Worm (Caenorhabditis elegans): ENCODE measurements around the gene K05F1.1.

The K05F1.1 gene

DNA sequence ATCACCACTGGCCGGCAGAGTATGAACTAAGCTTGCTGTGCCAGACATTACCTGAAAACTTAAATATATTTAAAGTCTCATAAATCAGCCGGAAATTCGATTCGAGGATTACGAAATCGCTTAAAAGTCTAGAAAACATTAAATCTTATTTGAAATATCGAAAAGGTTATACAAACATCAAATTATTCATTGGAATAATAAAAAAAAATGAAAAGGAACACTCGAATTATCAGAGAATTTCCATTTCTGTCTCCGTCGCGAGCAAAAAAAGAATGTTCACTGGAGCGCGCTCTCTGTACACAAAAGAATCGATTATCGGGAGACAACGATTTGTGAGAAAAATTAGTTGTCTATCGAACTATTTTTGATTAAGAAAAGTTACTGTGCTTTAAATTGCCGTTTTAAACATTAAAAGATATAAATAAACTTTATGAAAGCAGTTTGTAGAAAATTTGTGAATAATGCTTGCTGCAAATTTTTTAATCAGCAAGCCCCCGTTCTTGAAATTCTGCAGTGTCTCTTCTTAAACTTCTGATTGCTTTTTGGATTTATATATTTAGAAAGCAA is 35.1 kb downstream of the K05F1.1 start, which contains the start of gene fzo-1:
TSS of gene fzo-1 (minus strand) at position 51 of the 567 bp plus-strand sequence.
- TF ChIP-seq nhr-25 (tag; optimal IDR thresholded peaks at IDR 0.05) = no peak
- no peak for TF ChIP-seq egl-27 (tag; optimal IDR thresholded peaks at IDR 0.05)
- peak in 1 of 2 experiments; percentile 68 for TF ChIP-seq lsy-2 (tag; optimal IDR thresholded peaks at IDR 0.05)
- peak; percentile 3 for TF ChIP-seq nhr-129 (tag; optimal IDR thresholded peaks at IDR 0.05)
- no peak for TF ChIP-seq mdl-1 (tag; optimal IDR thresholded peaks at IDR 0.05)
- peak; percentile 81 for TF ChIP-seq C34F6.9 (tag; optimal IDR thresholded peaks at IDR 0.05)
- no peak for TF ChIP-seq nhr-12 (tag; optimal IDR thresholded peaks at IDR 0.05)
- TF ChIP-seq F13H6.1 (tag; optimal IDR thresholded peaks at IDR 0.05) = peak; percentile 21
- no peak for TF ChIP-seq ceh-82 (tag; optimal IDR thresholded peaks at IDR 0.05)
- TF ChIP-seq lin-39 (tag; optimal IDR thresholded peaks at IDR 0.05) = no peak
- TF ChIP-seq sma-3 (GFP tag; optimal IDR thresholded peaks at IDR 0.05) = peak; percentile 65
- TF ChIP-seq elt-1 (tag; optimal IDR thresholded peaks at IDR 0.05) = no peak
- no peak for TF ChIP-seq lin-11 (tag; optimal IDR thresholded peaks at IDR 0.05)
- TF ChIP-seq ZK546.5 (tag; optimal IDR thresholded peaks at IDR 0.05) = no peak
- TF ChIP-seq dmd-4 (tag; optimal IDR thresholded peaks at IDR 0.05) = no peak
- TF ChIP-seq mab-5 (tag; optimal IDR thresholded peaks at IDR 0.05) = no peak
- TF ChIP-seq nhr-21 (tag; optimal IDR thresholded peaks at IDR 0.05) = no peak
- peak; percentile 73 for TF ChIP-seq unc-55 (GFP tag; optimal IDR thresholded peaks at IDR 0.05)
- TF ChIP-seq Y55F3AM.14 (GFP tag; optimal IDR thresholded peaks at IDR 0.05) = no peak
- TF ChIP-seq sem-4 (tag; optimal IDR thresholded peaks at IDR 0.05) = no peak
- no peak for TF ChIP-seq nhr-11 (tag; optimal IDR thresholded peaks at IDR 0.05)
- peak; percentile 15 for TF ChIP-seq crh-2 (tag; optimal IDR thresholded peaks at IDR 0.05)
- TF ChIP-seq zag-1 (tag; optimal IDR thresholded peaks at IDR 0.05) = no peak
- TF ChIP-seq unc-62 (GFP tag; optimal IDR thresholded peaks at IDR 0.05) = no peak
- TF ChIP-seq ztf-11 (tag; optimal IDR thresholded peaks at IDR 0.05) = no peak
- TF ChIP-seq skn-1 (tag; optimal IDR thresholded peaks at IDR 0.05) = no peak
- TF ChIP-seq aly-2 (tag; optimal IDR thresholded peaks at IDR 0.05) = no peak
- no peak for TF ChIP-seq nhr-23 (tag; optimal IDR thresholded peaks at IDR 0.05)
- TF ChIP-seq nhr-77 (tag; optimal IDR thresholded peaks at IDR 0.05) = no peak
- TF ChIP-seq ceh-16 (tag; optimal IDR thresholded peaks at IDR 0.05) = no peak

DNA sequence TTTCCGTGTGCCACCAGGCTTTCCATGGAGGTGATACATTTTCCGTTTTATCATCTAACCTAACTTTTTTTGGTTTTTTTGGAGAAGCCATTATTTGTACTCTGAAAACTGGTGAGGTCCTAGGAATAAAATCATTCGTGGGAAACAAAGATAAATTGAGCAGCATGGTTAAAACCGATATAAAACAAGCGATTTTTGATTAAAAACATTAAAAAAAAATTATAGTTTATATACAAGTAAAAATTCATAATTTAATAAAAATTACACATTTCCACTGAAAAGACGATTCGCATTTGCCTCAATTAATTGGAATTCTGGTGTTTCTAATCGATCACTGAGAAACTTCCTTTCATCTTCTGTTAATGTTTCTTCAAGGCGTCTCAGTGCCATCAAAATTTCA is 37.3 kb downstream of the K05F1.1 start, which contains the start of gene ZK1248.15:
TSS of gene ZK1248.15 (minus strand) at position 101 of the 400 bp plus-strand sequence.
- TF ChIP-seq sma-3 (GFP tag; optimal IDR thresholded peaks at IDR 0.05) = no peak
- no peak for TF ChIP-seq fos-1 (tag; optimal IDR thresholded peaks at IDR 0.05)
- no peak for TF ChIP-seq elt-3 (tag; optimal IDR thresholded peaks at IDR 0.05)
- TF ChIP-seq ztf-11 (tag; optimal IDR thresholded peaks at IDR 0.05) = no peak
- TF ChIP-seq nhr-10 (tag; optimal IDR thresholded peaks at IDR 0.05) = no peak
- no peak for TF ChIP-seq alr-1 (tag; optimal IDR thresholded peaks at IDR 0.05)
- no peak for TF ChIP-seq nhr-6 (tag; optimal IDR thresholded peaks at IDR 0.05)
- no peak for TF ChIP-seq gmeb-1 (tag; optimal IDR thresholded peaks at IDR 0.05)
- TF ChIP-seq R02D3.7 (tag; optimal IDR thresholded peaks at IDR 0.05) = no peak
- TF ChIP-seq sem-4 (tag; optimal IDR thresholded peaks at IDR 0.05) = no peak

DNA sequence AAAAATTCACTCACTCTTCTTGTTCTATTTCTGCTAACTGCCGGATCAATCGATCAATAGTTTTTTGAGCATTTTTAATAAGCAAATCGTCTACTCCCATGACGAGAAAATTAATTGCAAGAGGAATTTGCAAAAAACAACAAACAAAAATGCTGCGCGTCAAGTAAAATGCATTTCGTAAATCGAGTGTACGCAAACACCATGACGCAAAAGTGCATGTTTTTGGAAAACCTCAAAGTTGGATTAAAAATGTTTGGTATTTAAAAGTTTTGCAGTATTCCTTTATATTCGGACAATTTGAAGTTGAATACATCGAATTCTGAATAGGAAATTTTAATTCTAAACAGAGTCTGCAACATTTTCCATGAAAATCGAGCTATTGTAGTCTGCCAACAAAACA is 38.0 kb downstream of the K05F1.1 start, which contains the start of gene ZK1248.19:
TSS of gene ZK1248.19 (minus strand) at position 188 of the 400 bp plus-strand sequence.
- TF ChIP-seq gmeb-1 (tag; optimal IDR thresholded peaks at IDR 0.05) (peak; percentile 34), nhr-129 (tag; optimal IDR thresholded peaks at IDR 0.05) (peak; percentile 44), nhr-6 (tag; optimal IDR thresholded peaks at IDR 0.05) (no peak), unc-55 (GFP tag; optimal IDR thresholded peaks at IDR 0.05) (peak; percentile 57), unc-39 (tag; optimal IDR thresholded peaks at IDR 0.05) (no peak), nhr-12 (tag; optimal IDR thresholded peaks at IDR 0.05) (no peak), lin-39 (tag; optimal IDR thresholded peaks at IDR 0.05) (no peak), egl-27 (tag; optimal IDR thresholded peaks at IDR 0.05) (no peak), R02D3.7 (tag; optimal IDR thresholded peaks at IDR 0.05) (peak; percentile 67), alr-1 (tag; optimal IDR thresholded peaks at IDR 0.05) (no peak), ztf-1 (GFP tag; conservative IDR thresholded peaks at IDR 0.05) (no peak), C34F6.9 (tag; optimal IDR thresholded peaks at IDR 0.05) (peak; percentile 36), sma-9 (GFP tag; optimal IDR thresholded peaks at IDR 0.05) (peak; percentile 13), sma-9 (tag; optimal IDR thresholded peaks at IDR 0.05) (no peak), ceh-16 (tag; optimal IDR thresholded peaks at IDR 0.05) (no peak), fos-1 (tag; optimal IDR thresholded peaks at IDR 0.05) (no peak), lin-13 (GFP tag; optimal IDR thresholded peaks at IDR 0.05) (no peak), lsy-2 (tag; optimal IDR thresholded peaks at IDR 0.05) (peak; percentile 4 to 63)

All from whole organism, L2 larva.